Fruit fly (Drosophila melanogaster): ENCODE measurements around the gene Ccp84Ab.

Ccp84Ab gene

dm6 chr3R:6696221-6696749, 6.4 kb downstream of the Ccp84Ab start, which contains the start of gene Ccp84Ac:
Ccp84Ac (minus strand) TSS chr3R:6696271.
- TF ChIP-seq pdm3 (GFP tag; optimal IDR thresholded peaks at IDR 0.05), result no peak
- no peak for TF ChIP-seq CG3919 (GFP tag; optimal IDR thresholded peaks at IDR 0.05)
- no peak for TF ChIP-seq CG8119 (GFP tag; IDR thresholded peaks at IDR 0.05)
- TF ChIP-seq Blimp-1 (GFP tag; optimal IDR thresholded peaks at IDR 0.05), result no peak
- no peak for TF ChIP-seq CG16779 (tag; optimal IDR thresholded peaks at IDR 0.05)

dm6 chr3R:6692432-6692831, 10.2 kb downstream of the Ccp84Ab start, which contains the start of gene Ccp84Ad:
Ccp84Ad (plus strand) TSS chr3R:6692732.
- no peak for TF ChIP-seq CG11294 (GFP tag; IDR thresholded peaks at IDR 0.05)

- TF ChIP-seq CG8119 (GFP tag; IDR thresholded peaks at IDR 0.05) (no peak), fd85E (GFP tag; optimal IDR thresholded peaks at IDR 0.05) (no peak), acj6 (GFP tag; optimal IDR thresholded peaks at IDR 0.05) (no peak), Ets21C (GFP tag; optimal IDR thresholded peaks at IDR 0.05) (no peak), Gug (GFP tag; IDR thresholded peaks at IDR 0.05) (no peak), CG7368 (GFP tag; optimal IDR thresholded peaks at IDR 0.05) (no peak), dsx (GFP tag; optimal IDR thresholded peaks at IDR 0.05; ENCODE audit: poor library complexity, severe bottlenecking) (no peak)
Measured at dm6 chr3R:6691658-6692057, 11.0 kb downstream of the Ccp84Ab start, which contains the start of gene Ccp84Ae. Ccp84Ae (minus strand) TSS chr3R:6691758.

- no peak for TF ChIP-seq Met (GFP tag; optimal IDR thresholded peaks at IDR 0.05)
- TF ChIP-seq CG6854 (GFP tag; optimal IDR thresholded peaks at IDR 0.05), result no peak
- no peak for TF ChIP-seq Hr39 (GFP tag; optimal IDR thresholded peaks at IDR 0.05)
- no peak for TF ChIP-seq CG10669 (GFP tag; optimal IDR thresholded peaks at IDR 0.05)
- TF ChIP-seq dsx (GFP tag; optimal IDR thresholded peaks at IDR 0.05; ENCODE audit: poor library complexity, severe bottlenecking), result no peak
- TF ChIP-seq salr (GFP tag; optimal IDR thresholded peaks at IDR 0.05), result no peak
- no peak for TF ChIP-seq CG3919 (GFP tag; optimal IDR thresholded peaks at IDR 0.05)
- no peak for TF ChIP-seq CG10631 (GFP tag; optimal IDR thresholded peaks at IDR 0.05)
Measured at dm6 chr3R:6690139-6690538, 12.5 kb downstream of the Ccp84Ab start, which contains the start of gene Ccp84Af. Ccp84Af (minus strand) TSS chr3R:6690239.

- TF ChIP-seq CG10669 (GFP tag; optimal IDR thresholded peaks at IDR 0.05) (no peak), Eip78C (GFP tag) (peak; percentile 66), Blimp-1 (GFP tag; optimal IDR thresholded peaks at IDR 0.05) (peak; percentile 4)
Measured at dm6 chr3R:6688160-6688559, 14.5 kb downstream of the Ccp84Ab start.

- TF ChIP-seq CG6854 (GFP tag; optimal IDR thresholded peaks at IDR 0.05) (no peak), Ets96B (tag; optimal IDR thresholded peaks at IDR 0.05) (no peak), CG3919 (GFP tag; optimal IDR thresholded peaks at IDR 0.05) (no peak), Eip75B (GFP tag; optimal IDR thresholded peaks at IDR 0.05) (no peak), fd59A (GFP tag; optimal IDR thresholded peaks at IDR 0.05) (no peak), CG11902 (GFP tag; optimal IDR thresholded peaks at IDR 0.05) (no peak), spab (GFP tag; optimal IDR thresholded peaks at IDR 0.05) (no peak), CG8319 (GFP tag; optimal IDR thresholded peaks at IDR 0.05) (no peak)
Measured at dm6 chr3R:6687219-6687618, 15.5 kb downstream of the Ccp84Ab start.

- TF ChIP-seq fd59A (GFP tag; optimal IDR thresholded peaks at IDR 0.05), result no peak
- TF ChIP-seq CG10669 (GFP tag; optimal IDR thresholded peaks at IDR 0.05), result no peak
- no peak for TF ChIP-seq CG32006 (GFP tag; optimal IDR thresholded peaks at IDR 0.05)
- TF ChIP-seq salr (GFP tag; optimal IDR thresholded peaks at IDR 0.05), result no peak
- no peak for TF ChIP-seq acj6 (GFP tag; optimal IDR thresholded peaks at IDR 0.05)
- no peak for TF ChIP-seq Blimp-1 (GFP tag; optimal IDR thresholded peaks at IDR 0.05)
- TF ChIP-seq Hr39 (GFP tag; optimal IDR thresholded peaks at IDR 0.05), result no peak
- no peak for TF ChIP-seq CG1621 (tag; optimal IDR thresholded peaks at IDR 0.05)
Measured at dm6 chr3R:6686428-6686827, 16.2 kb downstream of the Ccp84Ab start, which contains the start of gene Ccp84Ag. Ccp84Ag (plus strand) TSS chr3R:6686728.

All from whole organism, prepupa.